Fruit fly (Drosophila melanogaster) whole organism, adult: ENCODE measurements around the gene CG13639.

ENCODE experiments used
- CG11617 ChIP-seq: fragments of 200-800 bp; sonication (Bioruptor generic); optimal IDR thresholded peaks from 2 replicates; lab custom pipeline; 2017; ENCODE audit warnings: mild to moderate bottlenecking, missing biosample characterization, missing genetic modification reagents, missing genetic modification characterization
- CG12768 ChIP-seq: fragments of 200-800 bp; sonication (Bioruptor generic); optimal IDR thresholded peaks from 2 replicates; lab custom pipeline; 2017; ENCODE audit warnings: missing biosample characterization, missing genetic modification characterization, mild to moderate bottlenecking, moderate library complexity, missing genetic modification reagents
- CG14711 ChIP-seq: fragments of 200-800 bp; sonication (Bioruptor generic); optimal IDR thresholded peaks from 2 replicates; lab custom pipeline; 2018; ENCODE audit warnings: missing biosample characterization, mild to moderate bottlenecking, missing genetic modification characterization, moderate library complexity
- CG1620 ChIP-seq: fragments of 200-800 bp; sonication (Bioruptor generic); optimal IDR thresholded peaks from 2 replicates; lab custom pipeline; 2016; ENCODE audit warnings: missing biosample characterization, missing genetic modification characterization
- CG33017 ChIP-seq: fragments of 200-800 bp; sonication (Bioruptor generic); optimal IDR thresholded peaks from 2 replicates; lab custom pipeline; 2018; ENCODE audit warnings: missing biosample characterization, mild to moderate bottlenecking, missing genetic modification characterization, moderate library complexity
- CG5204 ChIP-seq: fragments of 200-800 bp; sonication (Bioruptor generic); optimal IDR thresholded peaks from 2 replicates; lab custom pipeline; 2016; ENCODE audit warnings: missing biosample characterization, missing genetic modification characterization
- CG7045 ChIP-seq: fragments of 200-800 bp; sonication (Bioruptor generic); optimal IDR thresholded peaks from 2 replicates; lab custom pipeline; 2017; ENCODE audit warnings: missing biosample characterization, mild to moderate bottlenecking, missing genetic modification characterization
- CG7101 ChIP-seq: fragments of 200-800 bp; sonication (Bioruptor generic); optimal IDR thresholded peaks from 2 replicates; lab custom pipeline; 2018; ENCODE audit warnings: missing biosample characterization, mild to moderate bottlenecking, missing genetic modification characterization, moderate library complexity
- Clk ChIP-seq: fragments of 200-800 bp; sonication (Bioruptor generic); optimal IDR thresholded peaks from 2 replicates; lab custom pipeline; 2017; ENCODE audit warnings: missing biosample characterization, missing genetic modification characterization
- Crg-1 ChIP-seq: fragments of 200-800 bp; sonication (Bioruptor generic); optimal IDR thresholded peaks from 2 replicates; lab custom pipeline; 2016; ENCODE audit warnings: missing biosample characterization, missing genetic modification characterization
- Hr96 ChIP-seq: fragments of 200-800 bp; sonication (Bioruptor generic); optimal IDR thresholded peaks from 2 replicates; lab custom pipeline; 2016; ENCODE audit warnings: missing biosample characterization, missing genetic modification characterization
- Mnt ChIP-seq: fragments of 200-800 bp; sonication (Bioruptor generic); optimal IDR thresholded peaks from 2 replicates; lab custom pipeline; 2016; ENCODE audit warnings: missing biosample characterization, mild to moderate bottlenecking, missing genetic modification characterization
- bab1 ChIP-seq: fragments of 200-800 bp; sonication (Bioruptor generic); optimal IDR thresholded peaks from 3 replicates; lab custom pipeline; 2019; ENCODE audit warnings: missing biosample characterization, mild to moderate bottlenecking, missing genetic modification characterization, moderate library complexity
- cic ChIP-seq: fragments of 200-800 bp; sonication (Bioruptor generic); optimal IDR thresholded peaks from 2 replicates; lab custom pipeline; 2017; ENCODE audit warnings: missing biosample characterization, mild to moderate bottlenecking, missing genetic modification characterization, moderate library complexity
- cnc ChIP-seq, 2 experiments: fragments of >200 bp; optimal IDR thresholded peaks; 2 replicates each; lab custom pipeline; 2017
- kay ChIP-seq: fragments of 200-800 bp; sonication (Bioruptor generic); peaks from one replicate; lab custom pipeline; 2016; ENCODE audit warnings: missing biosample characterization, missing genetic modification characterization, borderline replicate concordance
- ovo ChIP-seq: fragments of 200-800 bp; sonication (Bioruptor generic); optimal IDR thresholded peaks from 2 replicates; lab custom pipeline; 2016; ENCODE audit warnings: missing biosample characterization, missing genetic modification characterization
- pad ChIP-seq: fragments of 200-800 bp; sonication (Bioruptor generic); optimal IDR thresholded peaks from 3 replicates; lab custom pipeline; 2017; ENCODE audit warnings: missing biosample characterization, missing genetic modification characterization, mild to moderate bottlenecking, moderate library complexity, missing genetic modification reagents
- tj ChIP-seq: fragments of 200-800 bp; sonication (Bioruptor generic); optimal IDR thresholded peaks from 3 replicates; lab custom pipeline; 2017; ENCODE audit warnings: missing biosample characterization, mild to moderate bottlenecking, missing genetic modification characterization, moderate library complexity
- toe ChIP-seq: fragments of 200-800 bp; sonication (Bioruptor generic); optimal IDR thresholded peaks from 2 replicates; lab custom pipeline; 2016; ENCODE audit warnings: missing biosample characterization, missing genetic modification characterization

The CG13639 gene

dm6 chr3R:24894419-24895206 is 34.4 kb upstream of the CG13639 start, which contains the start of the genes CG31121 and CG11069:
Gene CG31121, minus strand, starts transcription at chr3R:24894605.
Gene CG11069, plus strand, starts transcription at chr3R:24894742.
- TF ChIP-seq CG1620 (no peak), tj (peak; percentile 18), Mnt (no peak), CG14711 (tag; lab: Kevin White, UChicago) (no peak), cic (GFP tag; lab: Kevin White, UChicago) (no peak), bab1 (GFP tag; lab: Kevin White, UChicago) (no peak), toe (GFP tag; lab: Kevin White, UChicago) (no peak), Clk (no peak), CG5204 (GFP tag; lab: Kevin White, UChicago) (no peak)

- TF ChIP-seq CG14711 (tag; lab: Kevin White, UChicago) (no peak), Crg-1 (no peak), ovo (GFP tag; lab: Kevin White, UChicago) (no peak), toe (GFP tag; lab: Kevin White, UChicago) (no peak), CG33017 (tag; lab: Kevin White, UChicago) (no peak), Mnt (no peak), CG5204 (GFP tag; lab: Kevin White, UChicago) (no peak), cnc (optimal IDR thresholded peaks at IDR 0.05; lab: Kevin White, UChicago) (no peak), cic (GFP tag; lab: Kevin White, UChicago) (no peak), Hr96 (GFP tag; lab: Kevin White, UChicago) (no peak), tj (no peak), bab1 (GFP tag; lab: Kevin White, UChicago) (no peak), Clk (no peak), kay (GFP tag; lab: Kevin White, UChicago) (no peak), CG11617 (GFP tag; lab: Kevin White, UChicago) (no peak), CG1620 (no peak), CG7045 (no peak), pad (GFP tag; lab: Kevin White, UChicago) (no peak), CG7101 (no peak), CG12768 (GFP tag; lab: Kevin White, UChicago) (no peak)
Observed at dm6 chr3R:24893320-24893955, 33.3 kb upstream of the CG13639 start.

dm6 chr3R:24890919-24891318 is 30.8 kb upstream of the CG13639 start:
- no peak for TF ChIP-seq cic (GFP tag; lab: Kevin White, UChicago)
- TF ChIP-seq CG7101: no peak
- TF ChIP-seq CG7045: no peak

- peak; percentile 92 for TF ChIP-seq tj
- TF ChIP-seq Crg-1: no peak
Observed at dm6 chr3R:24890217-24890616, 30.1 kb upstream of the CG13639 start.

- TF ChIP-seq CG5204 (GFP tag; lab: Kevin White, UChicago): no peak
- TF ChIP-seq Hr96 (GFP tag; lab: Kevin White, UChicago): no peak
- TF ChIP-seq CG7045: no peak
- no peak for TF ChIP-seq CG12768 (GFP tag; lab: Kevin White, UChicago)
- TF ChIP-seq Clk: no peak
- TF ChIP-seq CG14711 (tag; lab: Kevin White, UChicago): no peak
- no peak for TF ChIP-seq bab1 (GFP tag; lab: Kevin White, UChicago)
- TF ChIP-seq CG7101: no peak
- no peak for TF ChIP-seq kay (GFP tag; lab: Kevin White, UChicago)
- no peak for TF ChIP-seq CG1620
- no peak for TF ChIP-seq cic (GFP tag; lab: Kevin White, UChicago)
- TF ChIP-seq Crg-1: no peak
- TF ChIP-seq cnc (optimal IDR thresholded peaks at IDR 0.05; lab: Kevin White, UChicago): no peak
- no peak for TF ChIP-seq tj
- TF ChIP-seq Mnt: no peak
- TF ChIP-seq toe (GFP tag; lab: Kevin White, UChicago): no peak
- TF ChIP-seq pad (GFP tag; lab: Kevin White, UChicago): no peak
Observed at dm6 chr3R:24889303-24889892, 29.2 kb upstream of the CG13639 start.

- TF ChIP-seq Clk (no peak), Hr96 (GFP tag; lab: Kevin White, UChicago) (no peak), CG1620 (no peak), CG5204 (GFP tag; lab: Kevin White, UChicago) (no peak), CG7101 (no peak), cnc (optimal IDR thresholded peaks at IDR 0.05; lab: Kevin White, UChicago) (no peak), CG33017 (tag; lab: Kevin White, UChicago) (no peak), CG14711 (tag; lab: Kevin White, UChicago) (no peak), Crg-1 (no peak), Mnt (no peak), tj (no peak)
Observed at dm6 chr3R:24888418-24888817, 28.3 kb upstream of the CG13639 start.

dm6 chr3R:24886470-24886869 is 26.3 kb upstream of the CG13639 start:
- TF ChIP-seq kay (GFP tag; lab: Kevin White, UChicago) (no peak), tj (no peak), toe (GFP tag; lab: Kevin White, UChicago) (no peak), cic (GFP tag; lab: Kevin White, UChicago) (no peak), Crg-1 (no peak), pad (GFP tag; lab: Kevin White, UChicago) (no peak), CG12768 (GFP tag; lab: Kevin White, UChicago) (no peak), CG5204 (GFP tag; lab: Kevin White, UChicago) (no peak), Clk (no peak), CG33017 (tag; lab: Kevin White, UChicago) (no peak), CG1620 (no peak), ovo (GFP tag; lab: Kevin White, UChicago) (no peak)
